Worm (Caenorhabditis elegans) whole organism, late embryonic: ENCODE results near the gene pezo-1.

Experiments
- ama-1 ChIP-seq: fragments of 150-350 bp; optimal IDR thresholded peaks from 2 replicates; lab custom pipeline; 2014
- ceh-22 ChIP-seq: sonication (generic microtip); optimal IDR thresholded peaks from 2 replicates; lab custom pipeline; 2017; ENCODE audit warnings: missing biosample characterization, missing genetic modification characterization
- dve-1 ChIP-seq: sonication (generic microtip); optimal IDR thresholded peaks from 2 replicates; lab custom pipeline; 2017; ENCODE audit warnings: antibody characterized with exemption, mild to moderate bottlenecking, missing genetic modification characterization, missing compliant biosample characterization
- ets-4 ChIP-seq: sonication (generic microtip); optimal IDR thresholded peaks from 2 replicates; lab custom pipeline; 2016; ENCODE audit warnings: missing genetic modification characterization, missing compliant biosample characterization
- npax-4 ChIP-seq: sonication (generic microtip); optimal IDR thresholded peaks from 2 replicates; lab custom pipeline; 2016; ENCODE audit warnings: missing genetic modification characterization, missing compliant biosample characterization
- pqm-1 ChIP-seq: sonication (generic microtip); optimal IDR thresholded peaks from 2 replicates; lab custom pipeline; 2016; ENCODE audit warnings: missing genetic modification characterization, missing compliant biosample characterization
- unc-55 ChIP-seq: sonication (generic microtip); optimal IDR thresholded peaks from 2 replicates; lab custom pipeline; 2017; ENCODE audit warnings: missing biosample characterization, missing genetic modification reagents, missing genetic modification characterization

DNA sequence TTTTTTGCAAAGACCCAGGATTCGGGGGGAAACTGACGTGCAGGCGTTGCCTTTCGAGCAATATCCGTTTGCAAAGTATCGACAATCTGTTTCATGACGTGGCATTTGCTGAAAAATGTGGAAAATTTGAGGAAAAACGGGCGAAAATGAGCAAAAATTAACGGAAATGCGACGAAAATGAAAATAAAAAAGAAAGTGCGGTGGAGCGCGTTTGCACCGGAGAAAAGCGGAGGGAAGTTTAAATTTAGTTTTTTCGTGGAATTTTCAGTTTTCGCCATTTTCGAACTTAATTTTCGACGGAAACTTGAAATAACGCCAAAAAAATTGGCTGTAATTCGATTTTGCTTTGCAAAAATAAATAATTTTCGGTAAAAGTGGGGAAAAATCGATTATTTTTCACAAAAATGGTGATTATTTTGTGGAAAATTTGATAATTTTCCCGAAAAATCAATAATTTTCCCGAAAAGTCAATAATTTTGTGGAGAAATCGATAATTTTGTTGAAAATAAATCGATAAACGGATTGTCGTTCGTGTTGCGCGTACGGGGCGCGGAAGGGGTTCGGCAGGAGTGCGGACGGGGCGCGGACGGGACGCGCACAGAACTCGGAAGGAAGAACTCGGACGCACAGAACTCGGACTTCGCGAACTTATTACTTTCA, 37.6 kb upstream of the pezo-1 start:
- TF ChIP-seq npax-4 (no peak), ceh-22 (no peak), pqm-1 (tag; lab: Kevin White, UChicago) (no peak), dve-1 (no peak), ama-1 (lab: Kevin White, UChicago) (no peak), ets-4 (tag; lab: Kevin White, UChicago) (no peak), unc-55 (GFP tag; lab: Kevin White, UChicago) (no peak)
